Fruit fly (Drosophila melanogaster) whole organism, larva: ENCODE results near the gene CG43335.

Source experiments
- noc ChIP-seq: fragments of 200-800 bp; sonication (Bioruptor generic); optimal IDR thresholded peaks from 3 replicates; lab custom pipeline; 2019; ENCODE audit warnings: missing biosample characterization, mild to moderate bottlenecking, missing genetic modification characterization, moderate library complexity

The CG43335 gene

dm6 chr3R:15635168-15635567 lies at the start of gene CG43335:
Gene CG43335 (plus strand): TSS chr3R:15635468.
- no peak for TF ChIP-seq noc

DNA sequence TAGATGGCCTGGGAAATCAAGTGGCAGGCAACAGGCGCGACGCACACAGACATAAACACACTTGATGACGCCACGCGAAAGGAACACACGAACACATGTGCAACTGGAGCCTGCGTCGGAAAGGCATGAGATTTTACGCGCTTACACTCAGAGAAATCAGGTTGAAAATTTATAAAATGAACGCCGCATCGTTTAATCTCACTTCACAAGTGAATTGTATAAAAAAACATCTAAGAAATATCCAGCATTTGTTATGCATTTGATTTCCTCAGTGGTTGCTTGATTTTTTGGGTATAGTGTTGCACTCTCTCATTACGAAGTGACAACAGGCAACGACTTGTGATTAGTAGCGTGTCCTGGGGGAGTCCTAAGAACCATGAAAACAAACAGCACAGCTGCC lies 47.8 kb upstream of the CG43335 start:
- no peak for TF ChIP-seq noc

dm6 chr3R:15588567-15589321 lies 46.5 kb upstream of the CG43335 start:
- no peak for TF ChIP-seq noc

dm6 chr3R:15596022-15596438 lies 39.2 kb upstream of the CG43335 start:
- TF ChIP-seq noc, result no peak

dm6 chr3R:15600138-15600537 lies 35.1 kb upstream of the CG43335 start:
- no peak for TF ChIP-seq noc

- no peak for TF ChIP-seq noc
Measured at dm6 chr3R:15609230-15609629, 26.0 kb upstream of the CG43335 start.

DNA sequence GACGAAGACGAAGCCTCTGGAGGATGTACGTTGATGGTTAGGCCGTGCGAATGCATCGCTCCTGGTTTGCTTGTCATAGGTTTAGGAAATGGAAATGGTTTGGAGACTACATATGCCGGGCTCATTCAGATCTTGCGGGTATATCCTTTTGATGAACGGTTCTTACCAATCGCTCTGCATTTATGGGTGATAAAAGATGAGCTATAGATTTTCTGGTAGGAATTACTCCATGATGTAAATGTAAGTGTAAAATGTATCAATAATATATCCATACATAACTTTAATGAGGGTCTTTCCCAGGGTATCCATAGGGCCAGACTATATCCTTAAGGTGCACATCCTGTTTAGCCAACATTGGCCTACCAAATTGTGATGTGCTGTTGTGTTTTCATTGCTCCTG lies 23.6 kb upstream of the CG43335 start:
- no peak for TF ChIP-seq noc

DNA sequence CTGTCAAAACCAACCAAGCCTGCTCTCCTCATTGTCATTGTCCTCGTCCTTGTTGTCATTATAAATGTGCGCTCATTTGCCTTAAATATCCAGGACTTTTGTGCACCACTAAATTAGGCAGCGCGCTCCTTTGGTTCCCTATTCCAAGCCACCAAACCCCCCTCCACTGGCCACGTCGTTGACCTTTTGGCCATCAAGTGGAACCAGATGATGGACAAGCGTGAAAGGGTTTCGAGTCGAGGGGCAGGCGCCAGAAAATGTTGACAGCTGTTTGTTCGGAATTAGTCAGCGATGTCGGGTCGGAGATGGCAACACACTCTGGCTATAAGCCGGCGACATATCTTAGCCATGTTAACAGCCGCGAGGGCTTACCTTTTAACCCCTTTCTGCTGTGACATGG lies 21.4 kb upstream of the CG43335 start:
- TF ChIP-seq noc, result no peak

dm6 chr3R:15617708-15618107 lies 17.6 kb upstream of the CG43335 start:
- no peak for TF ChIP-seq noc

DNA sequence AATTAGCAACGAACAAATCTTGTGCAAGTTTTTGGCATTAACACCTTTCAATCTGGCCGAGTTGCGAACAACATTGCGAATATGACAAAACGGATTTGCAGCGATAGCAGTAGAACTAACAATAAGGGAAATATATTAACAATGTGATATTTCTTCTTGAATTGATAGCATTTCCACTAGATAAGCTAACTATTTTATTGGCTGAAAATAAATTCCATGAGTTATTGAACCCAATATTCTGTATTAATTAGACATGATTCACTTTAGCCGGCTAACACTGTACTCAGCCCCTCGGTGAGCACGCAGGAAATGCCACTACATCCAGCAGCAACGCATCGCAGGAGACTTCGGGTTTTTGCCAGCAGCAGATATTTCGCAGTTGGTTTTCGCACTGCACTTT lies 8.4 kb upstream of the CG43335 start:
- no peak for TF ChIP-seq noc

DNA sequence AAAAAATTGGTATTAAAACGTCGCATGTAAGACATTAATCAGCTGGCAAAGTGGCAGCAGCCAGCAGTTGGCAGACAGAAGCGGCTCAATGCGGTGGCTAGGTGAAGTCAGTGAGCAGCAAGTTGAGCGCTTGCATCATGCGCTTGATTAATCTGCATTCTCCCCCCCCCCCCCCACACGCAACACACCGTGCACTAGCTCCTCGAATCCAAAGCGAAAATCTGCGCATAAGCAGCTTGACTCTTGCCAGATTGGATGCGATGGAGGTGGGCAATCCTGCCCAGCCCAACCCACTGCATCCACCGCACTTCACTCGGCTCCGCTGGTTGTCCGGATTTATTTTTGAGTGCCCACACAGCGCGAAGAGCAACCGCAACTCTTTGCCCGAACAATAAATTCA lies 8.0 kb upstream of the CG43335 start:
- no peak for TF ChIP-seq noc

DNA sequence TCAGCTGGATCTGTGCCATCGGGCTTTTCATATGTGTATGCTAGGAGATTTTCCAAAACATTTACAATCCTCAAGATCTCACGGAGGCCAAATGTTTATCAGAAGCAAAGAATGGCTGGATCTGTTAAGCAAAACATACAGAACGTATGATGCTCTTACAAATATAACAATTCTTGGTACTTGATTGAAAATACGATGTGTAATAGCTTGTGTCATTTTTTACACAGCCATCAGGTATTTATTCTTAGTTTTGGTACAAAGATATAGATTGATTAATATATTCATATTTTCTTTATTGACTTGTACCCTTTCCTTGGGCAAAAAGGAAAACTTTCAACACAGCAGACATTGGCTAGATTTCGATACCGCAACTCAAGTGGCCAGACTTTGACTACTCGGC lies 7.3 kb upstream of the CG43335 start:
- no peak for TF ChIP-seq noc

DNA sequence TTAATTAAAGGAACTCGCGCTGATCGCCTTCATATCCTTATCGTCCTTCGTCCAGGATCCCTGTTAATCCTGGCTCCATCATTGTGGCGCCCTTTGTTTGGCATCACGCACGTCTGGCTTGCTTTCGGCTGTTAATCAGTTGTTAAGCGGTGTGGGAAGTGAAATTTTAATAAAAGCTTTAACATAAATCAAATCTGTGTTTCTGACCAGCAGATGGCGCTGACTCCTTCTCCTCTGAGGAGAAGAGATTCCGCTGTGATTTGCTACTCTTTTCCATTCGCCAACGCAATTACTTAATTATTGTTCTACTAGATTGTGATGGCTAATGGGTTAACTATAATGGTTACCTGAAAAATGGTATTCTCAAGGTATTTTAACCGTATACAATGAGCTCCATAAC lies 5.2 kb upstream of the CG43335 start:
- no peak for TF ChIP-seq noc

dm6 chr3R:15630918-15631317 lies 4.3 kb upstream of the CG43335 start:
- TF ChIP-seq noc, result no peak

- no peak for TF ChIP-seq noc
Measured at dm6 chr3R:15632441-15632840, 2.8 kb upstream of the CG43335 start.

DNA sequence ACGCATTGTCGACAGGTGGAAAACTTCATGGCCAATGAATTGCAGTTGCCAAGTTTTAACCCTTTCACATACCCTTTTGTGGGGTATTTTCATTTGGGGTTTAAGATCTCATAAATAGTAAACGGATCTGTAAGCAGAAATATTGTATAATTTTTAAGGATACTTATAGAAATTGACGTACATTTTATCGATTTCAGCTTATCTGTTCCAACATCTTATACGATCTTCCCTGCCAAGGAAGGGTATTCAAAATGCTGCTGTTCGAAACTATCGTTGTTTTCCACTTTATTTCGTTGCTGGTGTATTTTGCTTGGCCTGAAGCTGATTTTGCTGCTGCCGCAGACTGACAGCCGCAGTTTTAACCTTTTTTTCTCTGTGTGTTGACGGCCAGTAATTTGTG lies 1.1 kb upstream of the CG43335 start:
- no peak for TF ChIP-seq noc

DNA sequence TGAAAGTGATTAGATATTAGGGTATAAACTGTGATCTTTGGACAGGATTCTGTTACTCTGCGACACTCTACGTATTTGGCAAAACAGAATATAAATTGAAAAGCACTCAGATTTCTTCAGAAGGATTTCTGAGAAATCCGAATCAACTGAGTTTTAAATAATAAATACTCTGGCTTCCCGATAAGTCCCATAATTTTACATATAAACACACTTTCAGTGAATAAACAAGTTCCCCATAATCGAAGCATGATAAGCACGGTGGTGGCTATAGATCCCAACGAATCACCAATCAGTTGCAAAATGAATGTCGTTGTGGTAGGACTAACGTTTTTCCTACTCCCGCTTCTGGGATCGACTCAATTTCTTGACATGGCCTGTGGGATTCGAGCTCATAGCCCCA lies 1.6 kb downstream of the CG43335 start, which contains the start of gene CG43336:
Gene CG43336 (plus strand): TSS at position 301 of the 400 bp plus-strand sequence.
- TF ChIP-seq noc, result no peak

DNA sequence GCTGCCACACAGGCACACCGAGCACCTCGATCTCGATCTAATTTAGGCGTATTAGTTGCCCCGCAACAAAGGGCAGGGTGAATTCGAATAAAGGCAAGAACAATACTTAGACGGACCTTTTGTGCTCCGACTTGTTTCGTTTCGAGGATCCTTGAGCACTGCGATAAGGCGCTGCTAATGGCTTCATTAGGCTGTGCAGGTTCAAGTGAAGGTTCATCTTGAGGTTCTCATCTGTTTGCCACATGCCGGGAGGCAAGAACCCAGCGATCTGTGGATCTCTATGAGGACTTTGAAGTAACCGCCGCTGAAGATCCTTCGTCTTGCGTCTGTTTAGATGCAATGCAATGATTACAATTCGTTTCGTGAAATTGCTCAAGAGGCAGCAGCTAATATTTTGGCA lies 4.7 kb downstream of the CG43335 start:
- no peak for TF ChIP-seq noc
